Worm (Caenorhabditis elegans): Measurements from ENCODE around the gene C14B1.3.

The C14B1.3 gene

DNA sequence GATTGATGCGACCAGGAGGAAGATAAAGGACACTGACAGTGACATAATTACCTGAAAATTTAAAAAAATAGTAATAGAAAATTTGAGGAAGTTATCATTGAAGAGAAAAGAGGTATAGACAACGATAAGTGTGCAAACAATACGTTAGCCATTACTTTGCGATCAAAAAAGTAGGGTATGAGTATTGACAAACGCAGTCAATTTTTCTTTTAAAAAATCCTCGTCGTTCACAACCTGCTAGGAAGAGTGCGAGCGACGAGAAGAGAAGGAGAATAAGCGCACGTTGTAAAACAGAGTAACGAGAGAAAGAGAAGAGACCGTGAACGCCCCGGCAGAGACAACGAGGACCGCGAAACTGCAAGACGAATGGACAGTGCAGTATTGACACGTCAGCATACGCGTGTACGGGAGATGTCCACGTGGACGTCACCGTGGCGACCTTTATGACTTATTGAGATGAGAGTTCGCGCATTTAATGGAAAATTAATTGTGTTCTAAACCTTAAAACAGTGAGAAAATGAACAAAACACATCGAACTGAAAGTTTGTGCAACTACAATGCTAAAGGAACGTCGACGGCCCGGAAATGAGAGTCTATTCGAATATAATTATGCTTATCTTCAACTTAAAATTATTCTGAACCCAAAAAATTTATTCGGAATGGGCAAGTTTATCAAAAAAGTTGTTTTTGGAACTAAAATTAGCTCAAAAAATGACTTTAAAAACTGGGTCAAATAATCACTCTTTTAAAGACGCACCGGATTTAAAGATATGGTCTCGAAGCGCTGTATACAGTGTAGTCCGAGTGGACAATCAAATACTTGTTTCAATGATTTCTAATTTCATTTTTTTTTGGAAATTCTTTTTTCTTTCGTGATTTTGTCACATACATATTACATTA lies 1.7 kb upstream of the C14B1.3 start, which contains the start of the genes pdi-1 and C14B1.2 (continued):
- peak; percentile 87 for TF ChIP-seq dve-1 (tag; optimal IDR thresholded peaks at IDR 0.05; ENCODE audit: insufficient read depth)
- no peak for TF ChIP-seq Y48G9A.11 (GFP tag; IDR thresholded peaks at IDR 0.05)
- no peak for TF ChIP-seq zip-11 (GFP tag; IDR thresholded peaks at IDR 0.05)

DNA sequence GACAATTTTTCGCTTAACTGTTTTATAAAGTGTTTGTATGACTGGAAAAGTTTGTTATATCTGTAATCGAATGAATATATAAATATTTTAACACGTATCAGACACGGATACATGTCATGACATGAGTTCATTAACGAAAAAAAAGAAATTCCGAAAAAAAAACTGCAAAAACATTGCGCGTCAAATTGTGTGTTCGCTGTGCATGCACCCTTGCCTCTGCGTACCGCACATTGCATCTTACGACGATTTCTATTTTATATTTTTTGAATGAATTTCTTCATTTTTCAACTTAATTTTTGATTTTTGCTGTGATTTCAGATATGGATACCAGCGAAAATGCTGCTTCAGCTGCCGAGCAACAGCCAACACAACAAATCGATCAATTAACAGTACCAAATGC lies 1.6 kb downstream of the C14B1.3 start, which contains the start of gene wdr-5.1:
Gene wdr-5.1, plus strand, starts transcription at position 319 of the 400 bp plus-strand sequence.
- peak; percentile 16 for TF ChIP-seq hlh-30 (tag; optimal IDR thresholded peaks at IDR 0.05; ENCODE audit: insufficient read depth)
- peak; percentile 47 for TF ChIP-seq lin-38 (GFP tag; IDR thresholded peaks at IDR 0.05)
- TF ChIP-seq madf-5 (GFP tag; IDR thresholded peaks at IDR 0.05) = no peak
- no peak for TF ChIP-seq pqm-1 (tag; optimal IDR thresholded peaks at IDR 0.05)
- peak; percentile 46 for TF ChIP-seq mep-1 (tag; optimal IDR thresholded peaks at IDR 0.05)
- peak; percentile 23 for TF ChIP-seq dve-1 (tag; optimal IDR thresholded peaks at IDR 0.05; ENCODE audit: insufficient read depth)
- TF ChIP-seq hif-1 (tag; optimal IDR thresholded peaks at IDR 0.05) = no peak
- no peak for TF ChIP-seq daf-16 (GFP tag; optimal IDR thresholded peaks at IDR 0.05)
- peak; percentile 13 for TF ChIP-seq daf-16 (tag; optimal IDR thresholded peaks at IDR 0.05)
- TF ChIP-seq dpl-1 (GFP tag; optimal IDR thresholded peaks at IDR 0.05) = peak; percentile 25
- TF ChIP-seq sdz-12 (GFP tag; optimal IDR thresholded peaks at IDR 0.05) = no peak
- no peak for TF ChIP-seq zfp-2 (tag; optimal IDR thresholded peaks at IDR 0.05)
- TF ChIP-seq ceh-32 (tag; optimal IDR thresholded peaks at IDR 0.05; ENCODE audit: poor library complexity) = no peak
- TF ChIP-seq mes-2 (tag; optimal IDR thresholded peaks at IDR 0.05; ENCODE audit: poor library complexity, severe bottlenecking) = peak; percentile 57
- peak in 1 of 2 experiments; percentile 80 for TF ChIP-seq lsy-2 (tag; optimal IDR thresholded peaks at IDR 0.05)
- TF ChIP-seq duxl-1 (tag; optimal IDR thresholded peaks at IDR 0.05; ENCODE audit: poor library complexity) = peak; percentile 38
- no peak for TF ChIP-seq lin-13 (GFP tag; optimal IDR thresholded peaks at IDR 0.05)

DNA sequence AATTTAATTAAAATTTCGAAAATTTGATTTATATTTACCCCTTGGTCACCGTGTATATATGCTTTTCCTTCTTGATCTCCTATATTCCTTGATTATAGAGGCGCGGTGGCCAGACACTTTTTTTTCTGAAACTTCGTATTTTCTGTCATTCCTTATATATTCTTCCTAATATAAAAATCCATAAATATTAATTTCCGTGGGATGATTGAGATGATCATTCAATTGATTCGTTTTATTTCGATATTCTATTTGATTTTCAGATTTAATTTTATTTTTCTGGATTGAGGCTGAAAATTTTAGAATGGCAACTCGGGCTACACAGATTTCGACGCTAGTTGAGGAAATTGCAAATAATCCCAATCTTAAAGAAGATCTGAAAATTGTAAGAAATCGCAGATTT lies 3.2 kb downstream of the C14B1.3 start, which contains the start of gene dph-1:
Gene dph-1, plus strand, starts transcription at position 301 of the 400 bp plus-strand sequence.
- TF ChIP-seq snpc-1.2 (GFP tag; IDR thresholded peaks at IDR 0.05) = no peak
- TF ChIP-seq madf-9 (GFP tag; conservative IDR thresholded peaks at IDR 0.05) = no peak
- no peak for TF ChIP-seq nhr-102 (tag; optimal IDR thresholded peaks at IDR 0.05)
- TF ChIP-seq ceh-28 (tag; optimal IDR thresholded peaks at IDR 0.05) = no peak
- no peak for TF ChIP-seq F10B5.3 (tag; optimal IDR thresholded peaks at IDR 0.05)
- no peak for TF ChIP-seq gei-8 (GFP tag; optimal IDR thresholded peaks at IDR 0.05)

- TF ChIP-seq hlh-30 (tag; optimal IDR thresholded peaks at IDR 0.05; ENCODE audit: insufficient read depth) (no peak), lin-39 (tag; optimal IDR thresholded peaks at IDR 0.05) (no peak), zfp-2 (tag; optimal IDR thresholded peaks at IDR 0.05) (no peak), nhr-6 (tag; optimal IDR thresholded peaks at IDR 0.05) (no peak), nhr-77 (tag; optimal IDR thresholded peaks at IDR 0.05) (no peak), dve-1 (tag; optimal IDR thresholded peaks at IDR 0.05; ENCODE audit: insufficient read depth) (no peak), zag-1 (tag; optimal IDR thresholded peaks at IDR 0.05) (no peak), T26A8.4 (GFP tag; IDR thresholded peaks at IDR 0.05) (no peak), mdl-1 (tag; optimal IDR thresholded peaks at IDR 0.05) (no peak), lin-13 (GFP tag; optimal IDR thresholded peaks at IDR 0.05) (no peak), ztf-11 (tag; optimal IDR thresholded peaks at IDR 0.05) (no peak), nhr-28 (tag; optimal IDR thresholded peaks at IDR 0.05) (no peak)
Observed at ce11 chrIII:3709030-3709429, 5.7 kb downstream of the C14B1.3 start, which contains the start of gene alkb-8. Gene alkb-8 (plus strand): TSS chrIII:3709330.
